Fruit fly (Drosophila melanogaster) whole organism, embryonic: Measurements from ENCODE around the gene Ptp99A.

ENCODE experiments used
- ATbp ChIP-seq: fragments of 200-800 bp; sonication (Bioruptor generic); optimal IDR thresholded peaks from 2 replicates; lab custom pipeline; 2017; ENCODE audit warnings: missing biosample characterization, mild to moderate bottlenecking, missing genetic modification characterization, missing genetic modification reagents
- Bgb ChIP-seq: fragments of 200-800 bp; sonication (Bioruptor generic); IDR thresholded peaks from 2 replicates; pipeline ENCODE4 v1.3.6; 2022; ENCODE audit warnings: missing biosample characterization, missing genetic modification characterization; ENCODE audit not compliant: partially characterized antibody
- CG11093 ChIP-seq: fragments of 200-800 bp; sonication (Bioruptor generic); IDR thresholded peaks from 3 replicates; pipeline ENCODE4 v1.3.6; 2022; ENCODE audit warnings: missing biosample characterization, missing genetic modification characterization
- CG12391 ChIP-seq: fragments of 200-800 bp; sonication (Bioruptor generic); optimal IDR thresholded peaks from 3 replicates; lab custom pipeline; 2018; ENCODE audit warnings: missing biosample characterization, mild to moderate bottlenecking, missing genetic modification characterization, moderate library complexity
- CG15601 ChIP-seq: fragments of 200-800 bp; sonication (Bioruptor generic); optimal IDR thresholded peaks from 3 replicates; lab custom pipeline; 2019; ENCODE audit warnings: missing biosample characterization, mild to moderate bottlenecking, missing genetic modification characterization, moderate library complexity
- CG15696 ChIP-seq: fragments of 200-800 bp; sonication (Bioruptor generic); optimal IDR thresholded peaks from 2 replicates; lab custom pipeline; 2019; ENCODE audit warnings: missing biosample characterization, mild to moderate bottlenecking, missing genetic modification characterization, moderate library complexity
- CG1792 ChIP-seq: fragments of 200-800 bp; sonication (Bioruptor generic); optimal IDR thresholded peaks from 2 replicates; lab custom pipeline; 2016; ENCODE audit warnings: missing biosample characterization, missing genetic modification characterization
- CG18011 ChIP-seq: fragments of 200-800 bp; sonication (Bioruptor generic); optimal IDR thresholded peaks from 2 replicates; lab custom pipeline; 2017; ENCODE audit warnings: missing biosample characterization, missing genetic modification characterization, mild to moderate bottlenecking, moderate library complexity, missing genotype
- CG3065 ChIP-seq: fragments of 200-800 bp; sonication (Bioruptor generic); optimal IDR thresholded peaks from 2 replicates; lab custom pipeline; 2016; ENCODE audit warnings: missing biosample characterization, missing genetic modification characterization
- CG3847 ChIP-seq: fragments of 200-800 bp; sonication (Bioruptor generic); IDR thresholded peaks from 2 replicates; pipeline ENCODE4 v1.3.6; 2022; ENCODE audit warnings: missing biosample characterization, missing genetic modification characterization
- CG4282 ChIP-seq: fragments of 200-800 bp; sonication (Bioruptor generic); optimal IDR thresholded peaks from 2 replicates; lab custom pipeline; 2016; ENCODE audit warnings: missing biosample characterization, missing genetic modification characterization
- CG4617 ChIP-seq: fragments of 200-800 bp; sonication (Bioruptor generic); optimal IDR thresholded peaks from 3 replicates; lab custom pipeline; 2016; ENCODE audit warnings: missing biosample characterization, missing genetic modification characterization, borderline replicate concordance
- CG4854 ChIP-seq: fragments of 200-800 bp; sonication (Bioruptor generic); optimal IDR thresholded peaks from 2 replicates; lab custom pipeline; 2016; ENCODE audit warnings: missing biosample characterization, missing genetic modification characterization, inconsistent platforms
- CG7372 ChIP-seq: fragments of 200-800 bp; sonication (Bioruptor generic); IDR thresholded peaks from 2 replicates; pipeline ENCODE4 v1.3.6; 2022; ENCODE audit warnings: missing biosample characterization, missing genetic modification characterization
- CG7928 ChIP-seq: fragments of 200-800 bp; sonication (Bioruptor generic); optimal IDR thresholded peaks from 2 replicates; lab custom pipeline; 2017; ENCODE audit warnings: missing biosample characterization, mild to moderate bottlenecking, missing genetic modification characterization
- CG7963 ChIP-seq: fragments of 200-800 bp; sonication (Bioruptor generic); IDR thresholded peaks from 3 replicates; pipeline ENCODE4 v1.3.6; 2022; ENCODE audit warnings: missing biosample characterization, missing genetic modification characterization; ENCODE audit not compliant: partially characterized antibody
- CG8478 ChIP-seq: fragments of >200 bp; optimal IDR thresholded peaks from 2 replicates; lab custom pipeline; 2018
- CG8765 ChIP-seq: fragments of 200-800 bp; sonication (Bioruptor generic); IDR thresholded peaks from 2 replicates; pipeline ENCODE4 v1.3.6; 2022; ENCODE audit warnings: missing biosample characterization, missing genetic modification characterization
- CG8924 ChIP-seq: fragments of 200-800 bp; optimal IDR thresholded peaks from 3 replicates; lab custom pipeline; 2019; ENCODE audit warnings: missing biosample characterization, mild to moderate bottlenecking, missing genetic modification characterization, moderate library complexity
- CG8944 ChIP-seq: fragments of 200-800 bp; sonication (Bioruptor generic); optimal IDR thresholded peaks from 3 replicates; lab custom pipeline; 2016; ENCODE audit warnings: missing biosample characterization, missing genetic modification characterization
- Camta ChIP-seq: fragments of 200-800 bp; sonication (Bioruptor generic); optimal IDR thresholded peaks from 2 replicates; lab custom pipeline; 2016; ENCODE audit warnings: missing biosample characterization, missing genetic modification characterization
- Dek ChIP-seq: fragments of 200-800 bp; sonication (Bioruptor generic); optimal IDR thresholded peaks from 3 replicates; lab custom pipeline; 2019; ENCODE audit warnings: missing biosample characterization, mild to moderate bottlenecking, missing genetic modification characterization, moderate library complexity
- Ets65A ChIP-seq: fragments of 200-800 bp; sonication (Bioruptor generic); peaks from one replicate; lab custom pipeline; 2016; ENCODE audit warnings: missing biosample characterization, missing genetic modification characterization
- Ets97D ChIP-seq: fragments of 200-800 bp; sonication (Bioruptor generic); optimal IDR thresholded peaks from 3 replicates; lab custom pipeline; 2016; ENCODE audit warnings: missing biosample characterization, missing genetic modification characterization
- Fer3 ChIP-seq: fragments of 200-800 bp; sonication (Bioruptor generic); optimal IDR thresholded peaks from 2 replicates; lab custom pipeline; 2018; ENCODE audit warnings: missing biosample characterization, mild to moderate bottlenecking, missing genetic modification characterization, moderate library complexity
- Neu2 ChIP-seq: fragments of 200-800 bp; sonication (Bioruptor generic); optimal IDR thresholded peaks from 3 replicates; lab custom pipeline; 2016; ENCODE audit warnings: missing biosample characterization, missing genetic modification characterization, borderline replicate concordance
- Sin3A ChIP-seq: fragments of >200 bp; optimal IDR thresholded peaks from 2 replicates; lab custom pipeline; 2018
- Sry-β ChIP-seq: fragments of 200-800 bp; sonication (Bioruptor generic); optimal IDR thresholded peaks from 2 replicates; lab custom pipeline; 2018; ENCODE audit warnings: missing biosample characterization, mild to moderate bottlenecking, missing genetic modification characterization, moderate library complexity
- cas ChIP-seq: fragments of 200-800 bp; sonication (Bioruptor generic); IDR thresholded peaks from 2 replicates; pipeline ENCODE4 v1.3.6; 2022; ENCODE audit warnings: missing biosample characterization, missing genetic modification characterization
- chif ChIP-seq, 2 experiments: fragments of 200-800 bp; sonication (Bioruptor generic); optimal IDR thresholded peaks; 3 replicates each; lab custom pipeline; 2016; ENCODE audit warnings: missing biosample characterization in 2 of 2, missing genetic modification characterization in 2 of 2
- croc ChIP-seq: fragments of 200-800 bp; sonication (Bioruptor generic); conservative IDR thresholded peaks from 3 replicates; pipeline ENCODE4 v1.3.6; 2022; ENCODE audit warnings: missing biosample characterization, missing genetic modification characterization
- ewg ChIP-seq: fragments of 200-800 bp; sonication (Bioruptor generic); optimal IDR thresholded peaks from 3 replicates; lab custom pipeline; 2017; ENCODE audit warnings: mild to moderate bottlenecking, missing biosample characterization, missing genetic modification reagents, missing genetic modification characterization
- fd102C ChIP-seq: fragments of 200-800 bp; sonication (Bioruptor generic); optimal IDR thresholded peaks from 2 replicates; lab custom pipeline; 2018; ENCODE audit warnings: missing biosample characterization, mild to moderate bottlenecking, missing genetic modification characterization, moderate library complexity
- fd3F ChIP-seq: fragments of 200-800 bp; sonication (Bioruptor generic); optimal IDR thresholded peaks from 2 replicates; lab custom pipeline; 2018; ENCODE audit warnings: missing biosample characterization, mild to moderate bottlenecking, missing genetic modification characterization, moderate library complexity
- gcm ChIP-seq: fragments of 200-800 bp; sonication (Bioruptor generic); optimal IDR thresholded peaks from 2 replicates; lab custom pipeline; 2019; ENCODE audit warnings: missing biosample characterization, mild to moderate bottlenecking, missing genetic modification characterization, moderate library complexity
- gsb-n ChIP-seq: fragments of 200-800 bp; sonication (Bioruptor generic); optimal IDR thresholded peaks from 3 replicates; lab custom pipeline; 2018; ENCODE audit warnings: missing biosample characterization, mild to moderate bottlenecking, missing genetic modification characterization
- lov ChIP-seq, 2 experiments: fragments of 200-800 bp in 1 of 2; fragments of >200 bp in 1 of 2; sonication (Bioruptor generic) in 1 of 2; IDR thresholded peaks in 1 of 2; optimal IDR thresholded peaks in 1 of 2; 2 replicates in 1 of 2; 3 replicates in 1 of 2; pipeline versions ENCODE4 v1.3.6 to Lab custom; 2017 to 2022; ENCODE audit warnings: missing biosample characterization in 1 of 2, missing genetic modification characterization in 1 of 2
- maf-S ChIP-seq: fragments of 200-800 bp; sonication (Bioruptor generic); optimal IDR thresholded peaks from 2 replicates; lab custom pipeline; 2016; ENCODE audit warnings: missing biosample characterization, missing genetic modification characterization
- mam ChIP-seq: fragments of 200-800 bp; sonication (Bioruptor generic); optimal IDR thresholded peaks from 3 replicates; lab custom pipeline; 2016; ENCODE audit warnings: missing biosample characterization, missing genetic modification characterization
- mirr ChIP-seq: fragments of 200-800 bp; sonication (Bioruptor generic); optimal IDR thresholded peaks from 3 replicates; lab custom pipeline; 2018; ENCODE audit warnings: missing biosample characterization, mild to moderate bottlenecking, missing genetic modification characterization
- pan ChIP-seq, 4 experiments: fragments of >200 bp in 3 of 4; fragments of 200-800 bp in 1 of 4; sonication (Bioruptor generic) in 1 of 4; optimal IDR thresholded peaks in 3 of 4; IDR thresholded peaks in 1 of 4; 2 replicates each; pipeline versions ENCODE4 v1.3.6 to Lab custom; 2017 to 2022; ENCODE audit warnings: missing biosample characterization in 2 of 4, missing genetic modification characterization in 2 of 4, mixed read lengths in 1 of 4
- prd ChIP-seq, 3 experiments: fragments of >200 bp in 2 of 3; fragments of 200-800 bp in 1 of 3; sonication (Bioruptor generic) in 1 of 3; optimal IDR thresholded peaks in 2 of 3; IDR thresholded peaks in 1 of 3; 2 replicates in 2 of 3; 3 replicates in 1 of 3; pipeline versions ENCODE4 v1.3.6 to Lab custom; 2017 to 2022; ENCODE audit warnings: missing biosample characterization in 1 of 3, missing genetic modification characterization in 1 of 3
- pzg ChIP-seq: fragments of 200-800 bp; sonication (Bioruptor generic); optimal IDR thresholded peaks from 3 replicates; lab custom pipeline; 2018; ENCODE audit warnings: missing biosample characterization, mild to moderate bottlenecking, missing genetic modification characterization, moderate library complexity
- run ChIP-seq: fragments of 200-800 bp; sonication (Bioruptor generic); optimal IDR thresholded peaks from 3 replicates; lab custom pipeline; 2018; ENCODE audit warnings: missing biosample characterization, mild to moderate bottlenecking, missing genetic modification characterization
- tio ChIP-seq: fragments of 200-800 bp; sonication (Bioruptor generic); optimal IDR thresholded peaks from 2 replicates; lab custom pipeline; 2017; ENCODE audit warnings: missing biosample characterization, missing genetic modification characterization, inconsistent platforms
- unc-4 ChIP-seq: fragments of 200-800 bp; sonication (Bioruptor generic); IDR thresholded peaks from 2 replicates; pipeline ENCODE4 v1.3.6; 2022; ENCODE audit warnings: missing biosample characterization, missing genetic modification characterization; ENCODE audit not compliant: partially characterized antibody
- unpg ChIP-seq: fragments of 200-800 bp; sonication (Bioruptor generic); optimal IDR thresholded peaks from 3 replicates; lab custom pipeline; 2018; ENCODE audit warnings: missing biosample characterization, mild to moderate bottlenecking, missing genetic modification characterization, moderate library complexity
- zen2 ChIP-seq: fragments of 200-800 bp; sonication (Bioruptor generic); IDR thresholded peaks from 3 replicates; pipeline ENCODE4 v1.3.6; 2022; ENCODE audit warnings: missing biosample characterization, missing genetic modification characterization; ENCODE audit not compliant: partially characterized antibody

Ptp99A gene

DNA sequence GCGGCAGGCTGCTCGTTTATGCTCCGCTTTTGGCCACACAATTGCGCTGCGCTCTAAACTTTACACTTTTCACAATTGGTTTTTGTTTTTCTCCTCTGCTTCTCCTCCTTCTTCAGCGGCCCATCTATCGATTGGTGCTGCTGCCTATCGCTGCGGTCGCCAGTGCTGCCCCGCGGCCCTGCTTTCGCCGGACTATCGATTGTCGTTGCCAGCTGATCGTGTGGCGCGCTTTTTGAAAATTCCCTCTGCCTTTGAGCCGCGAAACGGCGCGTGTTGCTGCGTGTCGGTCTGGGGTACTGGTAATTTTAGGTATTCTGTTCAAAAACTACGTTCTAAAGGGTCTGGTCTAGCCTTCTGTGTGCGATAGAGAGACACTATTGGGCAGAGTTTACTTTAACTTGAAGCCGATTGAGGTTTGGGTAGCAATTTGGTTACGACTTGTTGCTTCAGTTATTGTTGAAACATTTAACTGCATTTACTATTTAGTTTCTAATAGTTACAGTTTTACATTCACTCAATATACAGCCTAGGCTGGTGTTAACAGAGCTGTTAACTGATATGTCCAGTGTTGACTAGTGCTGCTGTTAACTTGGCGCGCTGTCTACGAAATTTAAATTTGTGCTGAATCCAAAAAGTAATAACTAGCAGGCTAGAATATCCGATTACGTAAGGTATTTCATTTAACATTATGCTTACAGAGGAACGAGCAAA, 126.1 kb downstream of the Ptp99A start, which contains the start of gene Trc8 (continued):
- peak; percentile 27 for TF ChIP-seq CG15601
- TF ChIP-seq mirr (GFP tag; lab: Kevin White, UChicago): no peak
- TF ChIP-seq CG1792 (GFP tag; lab: Kevin White, UChicago): no peak
- no peak for TF ChIP-seq gsb-n (tag; lab: Kevin White, UChicago)
- peak; percentile 29 for TF ChIP-seq Sry-β (GFP tag; lab: Kevin White, UChicago)
- TF ChIP-seq CG4617 (GFP tag; lab: Kevin White, UChicago): peak; percentile 80
- TF ChIP-seq unpg (GFP tag; lab: Kevin White, UChicago): no peak
- TF ChIP-seq maf-S (GFP tag; lab: Kevin White, UChicago): no peak
- TF ChIP-seq chif (GFP tag; optimal IDR thresholded peaks at IDR 0.05; lab: Kevin White, UChicago): no peak
- peak; percentile 92 for TF ChIP-seq pzg (GFP tag; lab: Kevin White, UChicago)
- no peak for TF ChIP-seq CG8944 (GFP tag; lab: Kevin White, UChicago)
- peak; percentile 42 for TF ChIP-seq Ets97D (GFP tag; lab: Kevin White, UChicago)
- no peak for TF ChIP-seq mam
- TF ChIP-seq prd (optimal IDR thresholded peaks at IDR 0.05; lab: Kevin White, UChicago): no peak
- TF ChIP-seq prd (GFP tag; IDR thresholded peaks at IDR 0.05; lab: Robert Waterston, UW): peak; percentile 34; the same call in 1 of the 3 replicates
- TF ChIP-seq CG11093: no peak
- TF ChIP-seq croc (GFP tag; lab: Robert Waterston, UW): no peak
- no peak for TF ChIP-seq CG15696
- TF ChIP-seq CG18011 (GFP tag; lab: Kevin White, UChicago): no peak
- TF ChIP-seq Dek (tag; lab: Kevin White, UChicago): peak; percentile 82
- TF ChIP-seq lov (optimal IDR thresholded peaks at IDR 0.05; lab: Kevin White, UChicago): no peak
- TF ChIP-seq lov (GFP tag; IDR thresholded peaks at IDR 0.05; lab: Robert Waterston, UW): no peak
- TF ChIP-seq run (tag; lab: Kevin White, UChicago): no peak
- no peak for TF ChIP-seq CG8765 (GFP tag; lab: Robert Waterston, UW)
- no peak for TF ChIP-seq fd3F (GFP tag; lab: Kevin White, UChicago)
- TF ChIP-seq CG3847 (GFP tag; lab: Robert Waterston, UW): peak; percentile 44
- TF ChIP-seq pan (optimal IDR thresholded peaks at IDR 0.05; lab: Kevin White, UChicago): no peak
- no peak for TF ChIP-seq pan (GFP tag; optimal IDR thresholded peaks at IDR 0.05 in 1 of 2, IDR thresholded peaks at IDR 0.05 in 1 of 2)
- no peak for TF ChIP-seq Ets65A (GFP tag; lab: Kevin White, UChicago)
- TF ChIP-seq CG3065 (GFP tag; lab: Kevin White, UChicago): no peak
- TF ChIP-seq Sin3A (lab: Kevin White, UChicago): peak; percentile 71
- peak; percentile 79 for TF ChIP-seq unc-4 (GFP tag; lab: Robert Waterston, UW)
- TF ChIP-seq CG7963 (GFP tag; lab: Robert Waterston, UW): peak; percentile 92
- TF ChIP-seq fd102C (GFP tag; lab: Kevin White, UChicago): no peak
- no peak for TF ChIP-seq CG8924
- TF ChIP-seq CG7928 (GFP tag; lab: Kevin White, UChicago): no peak
- 0 out of 2 replicates have a peak, but pooled peaks have one; percentile 28 for TF ChIP-seq cas (GFP tag; lab: Robert Waterston, UW)
- TF ChIP-seq Fer3: no peak
- peak; percentile 58 for TF ChIP-seq zen2
- TF ChIP-seq gcm (GFP tag; lab: Kevin White, UChicago): no peak
- no peak for TF ChIP-seq Camta
- TF ChIP-seq CG4854 (GFP tag; lab: Kevin White, UChicago): no peak
- no peak for TF ChIP-seq ewg (GFP tag; lab: Kevin White, UChicago)
- TF ChIP-seq Neu2 (GFP tag; lab: Kevin White, UChicago): no peak
- TF ChIP-seq CG12391: peak; percentile 16
- no peak for TF ChIP-seq CG4282 (GFP tag; lab: Kevin White, UChicago)
- no peak for TF ChIP-seq tio (GFP tag; lab: Kevin White, UChicago)
- peak; percentile 92 for TF ChIP-seq Bgb (GFP tag; lab: Robert Waterston, UW)
- no peak for TF ChIP-seq ATbp (GFP tag; lab: Kevin White, UChicago)
- TF ChIP-seq CG7372 (GFP tag; lab: Robert Waterston, UW): no peak
- TF ChIP-seq CG8478 (lab: Kevin White, UChicago): no peak
